Fruit fly (Drosophila melanogaster) whole organism, embryonic: ENCODE data around the gene Ac76E.

Experiments used
- Atf-2 ChIP-seq: fragments of 200-800 bp; sonication (Bioruptor generic); optimal IDR thresholded peaks from 2 replicates; lab custom pipeline; 2016; ENCODE audit warnings: missing biosample characterization, missing genetic modification characterization
- Bdp1 ChIP-seq: fragments of 200-800 bp; sonication (Bioruptor generic); optimal IDR thresholded peaks from 3 replicates; lab custom pipeline; 2016; ENCODE audit warnings: missing biosample characterization, missing genetic modification characterization
- C15 ChIP-seq: fragments of 200-800 bp; sonication (Bioruptor generic); IDR thresholded peaks from 3 replicates; pipeline ENCODE4 v1.3.6; 2022; ENCODE audit warnings: missing biosample characterization, missing genetic modification characterization
- CG10321 ChIP-seq: fragments of 200-800 bp; sonication (Bioruptor generic); IDR thresholded peaks from 2 replicates; pipeline ENCODE4 v1.3.6; 2022; ENCODE audit warnings: missing biosample characterization, missing genetic modification characterization
- CG11504 ChIP-seq: fragments of 200-800 bp; sonication (Bioruptor generic); optimal IDR thresholded peaks from 3 replicates; lab custom pipeline; 2019; ENCODE audit warnings: missing biosample characterization, mild to moderate bottlenecking, missing genetic modification characterization, moderate library complexity
- CG12071 ChIP-seq: fragments of 200-800 bp; sonication (Bioruptor generic); optimal IDR thresholded peaks from 3 replicates; lab custom pipeline; 2018; ENCODE audit warnings: missing biosample characterization, mild to moderate bottlenecking, missing genetic modification characterization
- CG13123 ChIP-seq: fragments of 200-800 bp; sonication (Bioruptor generic); optimal IDR thresholded peaks from 2 replicates; lab custom pipeline; 2016; ENCODE audit warnings: missing biosample characterization, missing genetic modification characterization
- CG13287 ChIP-seq: fragments of 200-800 bp; sonication (Bioruptor generic); IDR thresholded peaks from 2 replicates; pipeline ENCODE4 v1.3.6; 2022; ENCODE audit warnings: missing biosample characterization, missing genetic modification characterization; ENCODE audit not compliant: partially characterized antibody
- CG13624 ChIP-seq: fragments of 200-800 bp; sonication (Bioruptor generic); optimal IDR thresholded peaks from 2 replicates; lab custom pipeline; 2016; ENCODE audit warnings: missing biosample characterization, missing genetic modification characterization
- CG13775 ChIP-seq: fragments of 200-800 bp; sonication (Bioruptor generic); optimal IDR thresholded peaks from 3 replicates; lab custom pipeline; 2017; ENCODE audit warnings: missing biosample characterization, mild to moderate bottlenecking, missing genetic modification characterization
- CG13894 ChIP-seq: fragments of 200-800 bp; sonication (Bioruptor generic); optimal IDR thresholded peaks from 3 replicates; lab custom pipeline; 2018; ENCODE audit warnings: missing biosample characterization, mild to moderate bottlenecking, missing genetic modification characterization, moderate library complexity
- CG14050 ChIP-seq: fragments of 200-800 bp; sonication (Bioruptor generic); IDR thresholded peaks from 3 replicates; pipeline ENCODE4 v1.3.6; 2022; ENCODE audit warnings: missing biosample characterization, missing genetic modification characterization
- CG15514 ChIP-seq: fragments of 200-800 bp; sonication (Bioruptor generic); optimal IDR thresholded peaks from 3 replicates; lab custom pipeline; 2017; ENCODE audit warnings: missing biosample characterization, missing genetic modification characterization, mild to moderate bottlenecking, moderate library complexity, missing genetic modification reagents
- CG16779 ChIP-seq: fragments of 200-800 bp; sonication (Bioruptor generic); IDR thresholded peaks from 2 replicates; pipeline ENCODE4 v1.3.6; 2022; ENCODE audit warnings: missing biosample characterization, missing genetic modification characterization
- CG17829 ChIP-seq: fragments of 200-800 bp; optimal IDR thresholded peaks from 2 replicates; lab custom pipeline; 2019; ENCODE audit warnings: missing biosample characterization, mild to moderate bottlenecking, missing genetic modification characterization, moderate library complexity
- CG17912 ChIP-seq: fragments of 200-800 bp; sonication (Bioruptor generic); optimal IDR thresholded peaks from 2 replicates; lab custom pipeline; 2018; ENCODE audit warnings: missing biosample characterization, mild to moderate bottlenecking, missing genetic modification characterization
- CG2199 ChIP-seq: fragments of 200-800 bp; sonication (Bioruptor generic); IDR thresholded peaks from 3 replicates; pipeline ENCODE4 v1.3.6; 2022; ENCODE audit warnings: missing biosample characterization, missing genetic modification characterization
- CG31224 ChIP-seq: fragments of 200-800 bp; sonication (Bioruptor generic); IDR thresholded peaks from 2 replicates; pipeline ENCODE4 v1.3.6; 2022; ENCODE audit warnings: missing biosample characterization, missing genetic modification characterization
- CG31441 ChIP-seq: fragments of 200-800 bp; sonication (Bioruptor generic); IDR thresholded peaks from 2 replicates; pipeline ENCODE4 v1.3.6; 2022; ENCODE audit warnings: missing biosample characterization, missing genetic modification characterization
- CG32532 ChIP-seq: fragments of 200-800 bp; sonication (Bioruptor generic); IDR thresholded peaks from 2 replicates; pipeline ENCODE4 v1.3.6; 2022; ENCODE audit warnings: missing biosample characterization, missing genetic modification characterization
- CG32772 ChIP-seq: fragments of 200-800 bp; sonication (Bioruptor generic); IDR thresholded peaks from 2 replicates; pipeline ENCODE4 v1.3.6; 2022; ENCODE audit warnings: missing biosample characterization, missing genetic modification characterization
- CG4282 ChIP-seq: fragments of 200-800 bp; sonication (Bioruptor generic); optimal IDR thresholded peaks from 2 replicates; lab custom pipeline; 2016; ENCODE audit warnings: missing biosample characterization, missing genetic modification characterization
- CG4707 ChIP-seq: fragments of 200-800 bp; sonication (Bioruptor generic); optimal IDR thresholded peaks from 2 replicates; lab custom pipeline; 2018; ENCODE audit warnings: missing biosample characterization, mild to moderate bottlenecking, missing genetic modification characterization, moderate library complexity
- CG6654 ChIP-seq: fragments of 200-800 bp; sonication (Bioruptor generic); optimal IDR thresholded peaks from 2 replicates; lab custom pipeline; 2017; ENCODE audit warnings: missing biosample characterization, mild to moderate bottlenecking, missing genetic modification characterization
- CG7786 ChIP-seq: fragments of 200-800 bp; sonication (Bioruptor generic); optimal IDR thresholded peaks from 2 replicates; lab custom pipeline; 2016; ENCODE audit warnings: missing biosample characterization, missing genetic modification characterization
- CG8359 ChIP-seq: fragments of 200-800 bp; sonication (Bioruptor generic); optimal IDR thresholded peaks from 2 replicates; lab custom pipeline; 2017; ENCODE audit warnings: missing biosample characterization, mild to moderate bottlenecking, missing genetic modification characterization, borderline replicate concordance
- CG9797 ChIP-seq: fragments of 200-800 bp; sonication (Bioruptor generic); optimal IDR thresholded peaks from 3 replicates; lab custom pipeline; 2018; ENCODE audit warnings: missing biosample characterization, mild to moderate bottlenecking, missing genetic modification characterization
- CG9932 ChIP-seq: fragments of 200-800 bp; sonication (Bioruptor generic); IDR thresholded peaks from 2 replicates; pipeline ENCODE4 v1.3.6; 2022; ENCODE audit warnings: missing biosample characterization, missing genetic modification characterization
- Dad ChIP-seq: fragments of 200-800 bp; sonication (Bioruptor generic); optimal IDR thresholded peaks from 3 replicates; lab custom pipeline; 2016; ENCODE audit warnings: missing biosample characterization, missing genetic modification characterization
- Dek ChIP-seq: fragments of 200-800 bp; sonication (Bioruptor generic); optimal IDR thresholded peaks from 3 replicates; lab custom pipeline; 2019; ENCODE audit warnings: missing biosample characterization, mild to moderate bottlenecking, missing genetic modification characterization, moderate library complexity
- H15 ChIP-seq: fragments of 200-800 bp; sonication (Bioruptor generic); IDR thresholded peaks from 3 replicates; pipeline ENCODE4 v1.3.6; 2022; ENCODE audit warnings: missing biosample characterization, missing genetic modification characterization
- Kr ChIP-seq: fragments of 200-800 bp; sonication (Bioruptor generic); optimal IDR thresholded peaks from 2 replicates; lab custom pipeline; 2017; ENCODE audit warnings: missing biosample characterization, mild to moderate bottlenecking, missing genetic modification characterization
- Sin3A ChIP-seq: fragments of >200 bp; optimal IDR thresholded peaks from 2 replicates; lab custom pipeline; 2018
- Sry-β ChIP-seq: fragments of 200-800 bp; sonication (Bioruptor generic); optimal IDR thresholded peaks from 2 replicates; lab custom pipeline; 2018; ENCODE audit warnings: missing biosample characterization, mild to moderate bottlenecking, missing genetic modification characterization, moderate library complexity
- Usf ChIP-seq: fragments of 200-800 bp; sonication (Bioruptor generic); optimal IDR thresholded peaks from 2 replicates; lab custom pipeline; 2017; ENCODE audit warnings: missing genotype, missing biosample characterization, missing genetic modification characterization
- ab ChIP-seq: fragments of 200-800 bp; sonication (Bioruptor generic); optimal IDR thresholded peaks from 2 replicates; lab custom pipeline; 2016; ENCODE audit warnings: missing biosample characterization, missing genetic modification characterization
- ci ChIP-seq: fragments of 200-800 bp; sonication (Bioruptor generic); IDR thresholded peaks from 3 replicates; pipeline ENCODE4 v1.3.6; 2022; ENCODE audit warnings: missing biosample characterization, missing genetic modification characterization
- fu2 ChIP-seq: fragments of 200-800 bp; sonication (Bioruptor generic); optimal IDR thresholded peaks from 2 replicates; lab custom pipeline; 2016; ENCODE audit warnings: missing biosample characterization, missing genetic modification characterization
- gcm2 ChIP-seq: fragments of 200-800 bp; sonication (Bioruptor generic); optimal IDR thresholded peaks from 2 replicates; lab custom pipeline; 2016; ENCODE audit warnings: missing biosample characterization, missing genetic modification characterization
- gfzf ChIP-seq: fragments of 200-800 bp; sonication (Bioruptor generic); optimal IDR thresholded peaks from 2 replicates; lab custom pipeline; 2016; ENCODE audit warnings: missing biosample characterization, mild to moderate bottlenecking, missing genetic modification characterization, moderate library complexity
- hbn ChIP-seq: fragments of 200-800 bp; sonication (Bioruptor generic); IDR thresholded peaks from 2 replicates; pipeline ENCODE4 v1.3.6; 2022; ENCODE audit warnings: missing biosample characterization, missing genetic modification characterization; ENCODE audit not compliant: partially characterized antibody
- jigr1 ChIP-seq: fragments of 200-800 bp; sonication (Bioruptor generic); IDR thresholded peaks from 3 replicates; pipeline ENCODE4 v1.3.6; 2022; ENCODE audit warnings: missing biosample characterization, missing genetic modification characterization
- jing ChIP-seq: fragments of 200-800 bp; sonication (Bioruptor generic); optimal IDR thresholded peaks from 2 replicates; lab custom pipeline; 2018; ENCODE audit warnings: missing biosample characterization, mild to moderate bottlenecking, missing genetic modification characterization
- lab ChIP-seq: fragments of 200-800 bp; sonication (Bioruptor generic); optimal IDR thresholded peaks from 3 replicates; lab custom pipeline; 2017; ENCODE audit warnings: missing biosample characterization, missing genetic modification characterization, mild to moderate bottlenecking, moderate library complexity, missing genetic modification reagents
- org-1 ChIP-seq: fragments of 200-800 bp; sonication (Bioruptor generic); optimal IDR thresholded peaks from 2 replicates; lab custom pipeline; 2017; ENCODE audit warnings: missing biosample characterization, missing genetic modification characterization
- p53 ChIP-seq: fragments of 200-800 bp; sonication (Bioruptor generic); optimal IDR thresholded peaks from 2 replicates; lab custom pipeline; 2016; ENCODE audit warnings: missing biosample characterization, missing genetic modification characterization
- psq ChIP-seq: fragments of 200-800 bp; sonication (Bioruptor generic); optimal IDR thresholded peaks from 2 replicates; lab custom pipeline; 2017; ENCODE audit warnings: missing biosample characterization, missing genetic modification characterization
- ro ChIP-seq: fragments of 200-800 bp; sonication (Bioruptor generic); IDR thresholded peaks from 2 replicates; pipeline ENCODE4 v1.3.6; 2022; ENCODE audit warnings: missing biosample characterization, missing genetic modification characterization
- sim ChIP-seq: fragments of 200-800 bp; sonication (Bioruptor generic); IDR thresholded peaks from 2 replicates; pipeline ENCODE4 v1.3.6; 2022; ENCODE audit warnings: missing biosample characterization, missing genetic modification characterization
- ssp ChIP-seq: fragments of 200-800 bp; sonication (Bioruptor generic); IDR thresholded peaks from 2 replicates; pipeline ENCODE4 v1.3.6; 2022; ENCODE audit warnings: missing biosample characterization, missing genetic modification characterization
- tin ChIP-seq: fragments of 200-800 bp; sonication (Bioruptor generic); optimal IDR thresholded peaks from 3 replicates; lab custom pipeline; 2016; ENCODE audit warnings: missing biosample characterization, missing genetic modification characterization
- tll ChIP-seq, 2 experiments: fragments of 200-800 bp in 1 of 2; fragments of >200 bp in 1 of 2; sonication (Bioruptor generic) in 1 of 2; optimal IDR thresholded peaks; 2 replicates each; lab custom pipeline; 2017 to 2019; ENCODE audit warnings: missing biosample characterization in 2 of 2, missing genetic modification characterization in 2 of 2, mild to moderate bottlenecking in 1 of 2, moderate library complexity in 1 of 2
- vfl ChIP-seq: fragments of 200-800 bp; sonication (Bioruptor generic); optimal IDR thresholded peaks from 2 replicates; lab custom pipeline; 2016; ENCODE audit warnings: missing biosample characterization, missing genetic modification characterization

The Ac76E gene

dm6 chr3L:19914833-19915232 is 24.3 kb upstream of the Ac76E start, which contains the start of gene Rpn1 (continued):
- TF ChIP-seq CG15514 (GFP tag; lab: Kevin White, UChicago) (peak; percentile 76), gfzf (GFP tag; lab: Kevin White, UChicago) (peak; percentile 93), fu2 (GFP tag; lab: Kevin White, UChicago) (no peak), CG32772 (GFP tag; lab: Robert Waterston, UW) (no peak), ci (GFP tag; lab: Robert Waterston, UW) (peak; percentile 49; the same call in 2 of the 3 replicates), H15 (GFP tag; lab: Robert Waterston, UW) (no peak), Dad (GFP tag; lab: Kevin White, UChicago) (no peak), ab (GFP tag; lab: Kevin White, UChicago) (no peak), CG9932 (peak; percentile 66), CG4707 (GFP tag; lab: Kevin White, UChicago) (no peak), org-1 (GFP tag; lab: Kevin White, UChicago) (no peak), CG17829 (tag; lab: Kevin White, UChicago) (peak; percentile 3), CG13894 (no peak), gcm2 (GFP tag; lab: Kevin White, UChicago) (no peak), Kr (no peak), CG9797 (GFP tag; lab: Kevin White, UChicago) (peak; percentile 86), jigr1 (GFP tag; lab: Robert Waterston, UW) (no peak), Dek (tag; lab: Kevin White, UChicago) (no peak), CG12071 (GFP tag; lab: Kevin White, UChicago) (no peak), ro (no peak), CG32532 (peak; percentile 22; the same call in 1 of the 2 replicates), Usf (GFP tag; lab: Kevin White, UChicago) (no peak), Sry-β (GFP tag; lab: Kevin White, UChicago) (peak; percentile 21), sim (GFP tag; lab: Robert Waterston, UW) (no peak), CG4282 (GFP tag; lab: Kevin White, UChicago) (no peak), tll (GFP tag; optimal IDR thresholded peaks at IDR 0.05; lab: Kevin White, UChicago) (no peak), CG7786 (GFP tag; lab: Kevin White, UChicago) (no peak), CG6654 (GFP tag; lab: Kevin White, UChicago) (no peak), CG31224 (no peak), CG14050 (GFP tag; lab: Robert Waterston, UW) (no peak), jing (no peak), vfl (GFP tag; lab: Kevin White, UChicago) (no peak), CG2199 (GFP tag; lab: Robert Waterston, UW) (no peak), CG17912 (GFP tag; lab: Kevin White, UChicago) (no peak), ssp (GFP tag; lab: Robert Waterston, UW) (peak; percentile 49), Atf-2 (GFP tag; lab: Kevin White, UChicago) (no peak), CG10321 (no peak), p53 (GFP tag; lab: Kevin White, UChicago) (no peak), CG31441 (GFP tag; lab: Robert Waterston, UW) (no peak), Sin3A (peak; percentile 67), Bdp1 (GFP tag; lab: Kevin White, UChicago) (no peak), tin (GFP tag; lab: Kevin White, UChicago) (no peak), CG16779 (GFP tag; lab: Robert Waterston, UW) (no peak), lab (GFP tag; lab: Kevin White, UChicago) (no peak), CG8359 (no peak), CG13624 (GFP tag; lab: Kevin White, UChicago) (peak; percentile 21), psq (GFP tag; lab: Kevin White, UChicago) (no peak), CG11504 (no peak), CG13287 (GFP tag; lab: Robert Waterston, UW) (peak; percentile 68), hbn (GFP tag; lab: Robert Waterston, UW) (no peak), CG13775 (GFP tag; lab: Kevin White, UChicago) (peak; percentile 4), C15 (GFP tag; lab: Robert Waterston, UW) (no peak), CG13123 (GFP tag; lab: Kevin White, UChicago) (no peak)
